Fruit fly (Drosophila melanogaster): ENCODE measurements around the gene Obp8a.
A peak's percentile ranks its signal among the peaks of the same experiment; 100 is the strongest.

The Obp8a gene

DNA sequence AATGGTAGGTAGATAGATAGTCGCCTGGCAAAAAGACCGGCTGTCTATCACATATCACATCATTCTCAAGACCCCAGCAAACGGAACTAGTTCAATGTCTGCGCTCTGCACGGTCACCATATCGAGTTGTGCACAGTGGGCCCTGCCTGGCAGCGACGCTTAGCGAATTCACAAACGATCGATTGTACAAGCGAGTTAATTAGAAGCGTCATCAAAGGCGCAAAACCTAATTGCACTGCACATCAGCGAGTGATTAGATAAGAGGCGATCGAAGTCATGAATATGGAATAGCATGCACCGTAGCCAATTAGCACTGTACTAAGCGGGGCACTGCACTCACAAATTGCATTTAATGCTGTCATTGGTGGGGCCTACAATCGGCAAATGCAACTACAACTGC lies 5.8 kb downstream of the Obp8a start (continued):
- TF ChIP-seq btn (GFP tag; optimal IDR thresholded peaks at IDR 0.05) (peak; percentile 14), bigmax (GFP tag; optimal IDR thresholded peaks at IDR 0.05) (no peak), Elba2 (GFP tag; optimal IDR thresholded peaks at IDR 0.05) (no peak), CG2199 (GFP tag; IDR thresholded peaks at IDR 0.05) (no peak), CG15479 (GFP tag; optimal IDR thresholded peaks at IDR 0.05) (no peak), lab (GFP tag; optimal IDR thresholded peaks at IDR 0.05) (no peak), Dfd (GFP tag; optimal IDR thresholded peaks at IDR 0.05) (no peak), CG18262 (tag; optimal IDR thresholded peaks at IDR 0.05) (no peak), CG10274 (GFP tag; optimal IDR thresholded peaks at IDR 0.05) (no peak), trh (GFP tag; optimal IDR thresholded peaks at IDR 0.05) (no peak), jumu (GFP tag; optimal IDR thresholded peaks at IDR 0.05) (no peak), CG2120 (GFP tag; optimal IDR thresholded peaks at IDR 0.05) (no peak), CG14710 (tag; optimal IDR thresholded peaks at IDR 0.05) (no peak), dimm (GFP tag; IDR thresholded peaks at IDR 0.05) (no peak), mld (GFP tag; IDR thresholded peaks at IDR 0.05; ENCODE audit: partially characterized antibody) (no peak), Dll (GFP tag; IDR thresholded peaks at IDR 0.05; ENCODE audit: partially characterized antibody) (no peak), CG5953 (GFP tag; IDR thresholded peaks at IDR 0.05) (no peak), CG3407 (GFP tag; optimal IDR thresholded peaks at IDR 0.05) (no peak), CG11723 (GFP tag; optimal IDR thresholded peaks at IDR 0.05) (no peak), tio (GFP tag; optimal IDR thresholded peaks at IDR 0.05) (no peak), da (GFP tag; optimal IDR thresholded peaks at IDR 0.05) (no peak), sens-2 (GFP tag; IDR thresholded peaks at IDR 0.05) (no peak), CG9932 (GFP tag; IDR thresholded peaks at IDR 0.05) (no peak), ash1 (GFP tag; optimal IDR thresholded peaks at IDR 0.05) (no peak), hbn (GFP tag; IDR thresholded peaks at IDR 0.05; ENCODE audit: partially characterized antibody) (no peak), zen (tag; optimal IDR thresholded peaks at IDR 0.05) (peak; percentile 10), Lhr (GFP tag; optimal IDR thresholded peaks at IDR 0.05) (no peak), caup (GFP tag; optimal IDR thresholded peaks at IDR 0.05; ENCODE audit: severe bottlenecking) (no peak), Atf6 (GFP tag; IDR thresholded peaks at IDR 0.05) (no peak), MBD-R2 (GFP tag; IDR thresholded peaks at IDR 0.05) (no peak), BEAF-32 (GFP tag; optimal IDR thresholded peaks at IDR 0.05) (no peak), CG18476 (GFP tag; optimal IDR thresholded peaks at IDR 0.05) (no peak), CG14667 (GFP tag; IDR thresholded peaks at IDR 0.05) (0 out of 2 replicates have a peak, but pooled peaks have one; percentile 20), HLH4C (GFP tag; IDR thresholded peaks at IDR 0.05; ENCODE audit: partially characterized antibody) (no peak), CG10321 (GFP tag; IDR thresholded peaks at IDR 0.05) (no peak), CG2202 (tag; optimal IDR thresholded peaks at IDR 0.05) (no peak), CG17912 (GFP tag; optimal IDR thresholded peaks at IDR 0.05) (no peak), Doc3 (GFP tag; IDR thresholded peaks at IDR 0.05; ENCODE audit: partially characterized antibody) (no peak), CG14860 (GFP tag; IDR thresholded peaks at IDR 0.05; ENCODE audit: partially characterized antibody) (no peak), CG4707 (GFP tag; optimal IDR thresholded peaks at IDR 0.05) (no peak), pho (GFP tag; optimal IDR thresholded peaks at IDR 0.05) (no peak), gsb-n (tag; optimal IDR thresholded peaks at IDR 0.05) (no peak), CG11695 (GFP tag; IDR thresholded peaks at IDR 0.05) (no peak), ATbp (GFP tag; optimal IDR thresholded peaks at IDR 0.05) (no peak), Chrac-16 (GFP tag; optimal IDR thresholded peaks at IDR 0.05) (no peak), Ssrp (tag; optimal IDR thresholded peaks at IDR 0.05) (no peak), CG6765 (GFP tag; optimal IDR thresholded peaks at IDR 0.05) (no peak), CHES-1-like (GFP tag; optimal IDR thresholded peaks at IDR 0.05) (no peak), nerfin-2 (GFP tag; IDR thresholded peaks at IDR 0.05; ENCODE audit: partially characterized antibody) (no peak), sisA (GFP tag; IDR thresholded peaks at IDR 0.05) (0 out of 2 replicates have a peak, but pooled peaks have one; percentile 4), Dad (GFP tag; optimal IDR thresholded peaks at IDR 0.05) (no peak)

Measured in whole organism, embryonic.